Worm (Caenorhabditis elegans) whole organism, L1 larva: ENCODE results near the gene gst-4.

Experiments used
- C04F5.9 ChIP-seq: sonication (generic microtip); optimal IDR thresholded peaks from 2 replicates; lab custom pipeline; 2016; ENCODE audit warnings: missing genetic modification characterization, missing compliant biosample characterization
- aha-1 ChIP-seq: fragments of 150-350 bp; optimal IDR thresholded peaks from 2 replicates; lab custom pipeline; 2014; ENCODE audit warnings: missing biosample characterization, missing genetic modification characterization
- aly-2 ChIP-seq: fragments of 150-350 bp; optimal IDR thresholded peaks from 2 replicates; lab custom pipeline; 2014; ENCODE audit warnings: missing biosample characterization, missing genetic modification characterization
- ama-1 ChIP-seq: fragments of 150-350 bp; optimal IDR thresholded peaks from 2 replicates; lab custom pipeline; 2014
- blmp-1 ChIP-seq: fragments of 150-350 bp; optimal IDR thresholded peaks from 2 replicates; lab custom pipeline; 2014; ENCODE audit warnings: missing biosample characterization, missing genetic modification characterization
- ceh-63 ChIP-seq: fragments of 200-800 bp; sonication (Bioruptor generic); optimal IDR thresholded peaks from 2 replicates; lab custom pipeline; 2018; ENCODE audit warnings: mild to moderate bottlenecking, missing genetic modification characterization, missing compliant biosample characterization
- ceh-8 ChIP-seq: fragments of 200-800 bp; sonication (Bioruptor generic); optimal IDR thresholded peaks from 2 replicates; lab custom pipeline; 2018; ENCODE audit warnings: mild to moderate bottlenecking, missing genetic modification characterization, moderate library complexity, missing compliant biosample characterization
- ceh-82 ChIP-seq, 3 experiments: fragments of 150-350 bp in 1 of 3; sonication (generic microtip) in 2 of 3; optimal IDR thresholded peaks; 2 replicates each; lab custom pipeline; 2014 to 2017; ENCODE audit warnings: missing biosample characterization in 3 of 3, missing genetic modification characterization in 3 of 3
- ceh-88 ChIP-seq: fragments of 200-800 bp; sonication (Bioruptor generic); IDR thresholded peaks from 2 replicates; pipeline ENCODE4 v1.3.6; 2022; ENCODE audit warnings: missing genetic modification characterization, missing compliant biosample characterization
- ces-1 ChIP-seq: fragments of 150-350 bp; optimal IDR thresholded peaks from 2 replicates; lab custom pipeline; 2014; ENCODE audit warnings: missing biosample characterization, missing genetic modification reagents, missing genetic modification characterization
- efl-1 ChIP-seq, 4 experiments: fragments of 150-350 bp; optimal IDR thresholded peaks in 3 of 4; peaks in 1 of 4; 1 replicate in 1 of 4; 2 replicates in 3 of 4; lab custom pipeline; 2014; ENCODE audit warnings: missing biosample characterization in 2 of 4, missing genetic modification characterization in 2 of 4, missing genetic modification reagents in 2 of 4
- egl-13 ChIP-seq: sonication (generic microtip); optimal IDR thresholded peaks from 2 replicates; lab custom pipeline; 2016; ENCODE audit warnings: missing genotype, missing genetic modification reagents, missing genetic modification characterization, missing compliant biosample characterization
- egl-27 ChIP-seq, 2 experiments: fragments of 150-350 bp in 1 of 2; sonication (generic microtip); optimal IDR thresholded peaks; 3 replicates each; lab custom pipeline; 2017 to 2018; ENCODE audit warnings: missing biosample characterization in 2 of 2, missing genetic modification characterization in 2 of 2, missing genetic modification reagents in 2 of 2
- fkh-4 ChIP-seq: sonication (generic microtip); optimal IDR thresholded peaks from 2 replicates; lab custom pipeline; 2016; ENCODE audit warnings: missing compliant biosample characterization, missing genetic modification characterization, borderline replicate concordance
- fkh-8 ChIP-seq: sonication (generic microtip); optimal IDR thresholded peaks from 2 replicates; lab custom pipeline; 2016; ENCODE audit warnings: mild to moderate bottlenecking, missing genetic modification characterization, missing compliant biosample characterization
- grh-1 ChIP-seq: fragments of 200-800 bp; sonication (Bioruptor generic); IDR thresholded peaks from 2 replicates; pipeline ENCODE4 v1.3.6; 2022; ENCODE audit warnings: missing genetic modification reagents, missing genetic modification characterization, missing compliant biosample characterization
- hlh-17 ChIP-seq: fragments of 200-800 bp; sonication (Bioruptor generic); optimal IDR thresholded peaks from 2 replicates; lab custom pipeline; 2018; ENCODE audit warnings: missing genetic modification characterization, mild to moderate bottlenecking, missing compliant biosample characterization, moderate library complexity, borderline replicate concordance
- hpl-2 ChIP-seq: fragments of 150-350 bp; optimal IDR thresholded peaks from 2 replicates; lab custom pipeline; 2014; ENCODE audit warnings: missing biosample characterization, missing genetic modification reagents, missing genetic modification characterization
- isw-1 ChIP-seq: fragments of 200-800 bp; sonication (Bioruptor generic); IDR thresholded peaks from 2 replicates; pipeline ENCODE4 v1.3.6; 2022; ENCODE audit warnings: missing genetic modification characterization, missing compliant biosample characterization
- jun-1 ChIP-seq: fragments of 150-350 bp; optimal IDR thresholded peaks from 2 replicates; lab custom pipeline; 2014; ENCODE audit warnings: missing biosample characterization, missing genetic modification reagents, missing genetic modification characterization
- lin-14 ChIP-seq: fragments of 200-800 bp; sonication (Bioruptor generic); optimal IDR thresholded peaks from 2 replicates; lab custom pipeline; 2018; ENCODE audit warnings: mild to moderate bottlenecking, missing genetic modification characterization, moderate library complexity, missing compliant biosample characterization
- lin-15B ChIP-seq: fragments of 150-350 bp; sonication (generic microtip); optimal IDR thresholded peaks from 3 replicates; lab custom pipeline; 2014; ENCODE audit warnings: missing biosample characterization, missing genetic modification characterization
- lin-39 ChIP-seq: fragments of 150-350 bp; optimal IDR thresholded peaks from 2 replicates; lab custom pipeline; 2014; ENCODE audit warnings: missing biosample characterization, missing genetic modification reagents, missing genetic modification characterization
- mab-9 ChIP-seq: fragments of 200-800 bp; sonication (Bioruptor generic); IDR thresholded peaks from 2 replicates; pipeline ENCODE4 v1.3.6; 2022; ENCODE audit warnings: missing genetic modification reagents, missing genetic modification characterization, missing compliant biosample characterization
- nhr-237 ChIP-seq: fragments of 150-350 bp; optimal IDR thresholded peaks from 2 replicates; lab custom pipeline; 2014; ENCODE audit warnings: missing biosample characterization, missing genetic modification characterization
- nhr-77 ChIP-seq: fragments of 150-350 bp; optimal IDR thresholded peaks from 2 replicates; lab custom pipeline; 2014; ENCODE audit warnings: missing biosample characterization, missing genetic modification characterization
- nhr-90 ChIP-seq: sonication (generic microtip); optimal IDR thresholded peaks from 2 replicates; lab custom pipeline; 2016; ENCODE audit warnings: mild to moderate bottlenecking, missing genetic modification characterization, missing compliant biosample characterization; ENCODE audit not compliant: poor library complexity
- pax-3 ChIP-seq: fragments of 200-800 bp; sonication (Bioruptor generic); optimal IDR thresholded peaks from 2 replicates; lab custom pipeline; 2018; ENCODE audit warnings: mild to moderate bottlenecking, missing genetic modification characterization, moderate library complexity, missing compliant biosample characterization
- pqm-1 ChIP-seq: sonication (generic microtip); optimal IDR thresholded peaks from 3 replicates; lab custom pipeline; 2017; ENCODE audit warnings: missing biosample characterization, missing genetic modification characterization
- rnt-1 ChIP-seq: sonication (generic microtip); optimal IDR thresholded peaks from 2 replicates; lab custom pipeline; 2016; ENCODE audit warnings: mild to moderate bottlenecking, missing genetic modification characterization, moderate library complexity, missing compliant biosample characterization
- skn-1 ChIP-seq: fragments of 150-350 bp; optimal IDR thresholded peaks from 2 replicates; lab custom pipeline; 2014; ENCODE audit warnings: missing biosample characterization, missing genetic modification characterization
- snpc-4 ChIP-seq: fragments of 150-350 bp; optimal IDR thresholded peaks from 2 replicates; lab custom pipeline; 2014; ENCODE audit warnings: missing biosample characterization, missing genetic modification characterization
- sup-37 ChIP-seq: fragments of 200-800 bp; sonication (Bioruptor generic); optimal IDR thresholded peaks from 2 replicates; lab custom pipeline; 2018; ENCODE audit warnings: mild to moderate bottlenecking, missing genetic modification characterization, missing compliant biosample characterization
- unc-130 ChIP-seq: fragments of 150-350 bp; optimal IDR thresholded peaks from 2 replicates; lab custom pipeline; 2017; ENCODE audit warnings: missing biosample characterization, missing genetic modification characterization, inconsistent platforms
- unc-62 ChIP-seq: fragments of 150-350 bp; optimal IDR thresholded peaks from 2 replicates; lab custom pipeline; 2014; ENCODE audit warnings: missing biosample characterization, missing genetic modification reagents, missing genetic modification characterization
- unc-98 ChIP-seq: fragments of 200-800 bp; sonication (Bioruptor generic); IDR thresholded peaks from 2 replicates; pipeline ENCODE4 v1.3.6; 2022; ENCODE audit warnings: missing genetic modification characterization, missing compliant biosample characterization
- vab-15 ChIP-seq: sonication (generic microtip); optimal IDR thresholded peaks from 2 replicates; lab custom pipeline; 2017; ENCODE audit warnings: missing genotype, mild to moderate bottlenecking, missing genetic modification characterization, missing compliant biosample characterization
- xbp-1 ChIP-seq: sonication (generic microtip); optimal IDR thresholded peaks from 2 replicates; lab custom pipeline; 2016; ENCODE audit warnings: missing genetic modification characterization, missing compliant biosample characterization
- zag-1 ChIP-seq: fragments of 150-350 bp; optimal IDR thresholded peaks from 2 replicates; lab custom pipeline; 2014; ENCODE audit warnings: missing biosample characterization, missing genetic modification characterization
- ztf-4 ChIP-seq: fragments of 150-350 bp; optimal IDR thresholded peaks from 2 replicates; lab custom pipeline; 2014; ENCODE audit warnings: missing biosample characterization, missing genetic modification characterization

The gst-4 gene

DNA sequence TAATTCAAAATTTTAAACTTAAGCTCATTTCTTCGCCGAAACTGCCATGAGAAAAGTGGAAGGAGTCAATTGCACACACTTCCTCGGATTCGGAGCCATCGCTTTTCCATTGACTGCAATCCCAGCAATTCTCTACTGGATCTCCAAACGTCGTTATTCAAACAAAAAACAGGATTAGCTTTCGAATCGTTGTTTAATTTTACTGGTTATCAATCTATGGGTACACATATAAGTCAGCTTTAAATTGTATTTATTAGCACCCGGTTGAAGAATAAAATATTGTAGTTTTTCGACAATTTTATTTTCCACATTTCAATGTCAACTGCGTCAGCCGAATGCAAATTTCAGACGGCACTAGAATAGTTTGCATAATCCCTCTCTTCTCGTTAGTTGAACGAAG lies 12.1 kb upstream of the gst-4 start, which contains the start of gene glt-3:
TSS of gene glt-3 (plus strand) at position 301 of the 400 bp plus-strand sequence.
- TF ChIP-seq unc-130 (tag; lab: Kevin White, UChicago), result no peak
- TF ChIP-seq efl-1 (optimal IDR thresholded peaks at IDR 0.05; lab: Kevin White, UChicago), result no peak
- TF ChIP-seq efl-1 (GFP tag; optimal IDR thresholded peaks at IDR 0.05 in 1 of 2; lab: Kevin White, UChicago), result no peak
- no peak for TF ChIP-seq aly-2 (tag; lab: Kevin White, UChicago)
- no peak for TF ChIP-seq nhr-237 (tag; lab: Kevin White, UChicago)
- TF ChIP-seq fkh-4, result no peak
- no peak for TF ChIP-seq pax-3 (tag; lab: Kevin White, UChicago)
- TF ChIP-seq xbp-1 (tag; lab: Kevin White, UChicago), result no peak
- no peak for TF ChIP-seq fkh-8 (tag; lab: Kevin White, UChicago)
- TF ChIP-seq blmp-1 (tag; lab: Kevin White, UChicago), result no peak
- TF ChIP-seq unc-62 (GFP tag; lab: Kevin White, UChicago), result no peak
- TF ChIP-seq snpc-4, result no peak
- TF ChIP-seq ces-1 (GFP tag; lab: Kevin White, UChicago), result no peak
- no peak for TF ChIP-seq lin-15B
- TF ChIP-seq isw-1, result no peak
- TF ChIP-seq ceh-8 (GFP tag; lab: Kevin White, UChicago), result no peak
- no peak for TF ChIP-seq grh-1 (GFP tag; lab: Robert Waterston, UW)
- TF ChIP-seq hpl-2, result no peak

DNA sequence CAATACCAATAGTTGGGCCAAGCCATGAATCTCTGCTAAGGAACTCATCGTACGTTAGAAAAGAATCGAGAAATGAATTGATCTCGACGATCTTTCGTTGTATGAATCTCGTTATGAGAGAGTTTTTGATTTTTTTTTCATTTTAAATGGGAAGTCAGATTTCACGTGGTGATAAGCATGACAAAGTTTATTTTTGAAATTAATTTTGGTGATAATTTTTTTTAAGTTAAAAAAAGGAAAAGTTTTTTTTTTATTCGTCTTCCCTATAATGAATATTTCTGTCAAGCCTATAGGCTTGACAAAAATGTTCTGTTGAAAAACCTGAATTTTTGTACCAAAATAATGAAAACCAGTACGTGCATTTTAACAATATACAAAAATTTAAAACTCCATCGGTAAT lies 6.2 kb upstream of the gst-4 start, which contains the start of gene K08F4.5:
TSS of gene K08F4.5 (minus strand) at position 101 of the 400 bp plus-strand sequence.
- no peak for TF ChIP-seq ama-1 (lab: Kevin White, UChicago)
- no peak for TF ChIP-seq nhr-77 (tag; lab: Kevin White, UChicago)
- TF ChIP-seq egl-13, result no peak
- TF ChIP-seq hlh-17 (GFP tag; lab: Kevin White, UChicago), result no peak
- TF ChIP-seq jun-1 (tag; lab: Kevin White, UChicago), result no peak
- no peak for TF ChIP-seq ztf-4 (tag; lab: Kevin White, UChicago)
- TF ChIP-seq zag-1 (tag; lab: Kevin White, UChicago), result no peak
- no peak for TF ChIP-seq xbp-1 (tag; lab: Kevin White, UChicago)
- no peak for TF ChIP-seq ceh-88 (GFP tag; lab: Robert Waterston, UW)
- no peak for TF ChIP-seq vab-15 (tag; lab: Kevin White, UChicago)
- TF ChIP-seq aha-1, result no peak
- TF ChIP-seq skn-1, result no peak

DNA sequence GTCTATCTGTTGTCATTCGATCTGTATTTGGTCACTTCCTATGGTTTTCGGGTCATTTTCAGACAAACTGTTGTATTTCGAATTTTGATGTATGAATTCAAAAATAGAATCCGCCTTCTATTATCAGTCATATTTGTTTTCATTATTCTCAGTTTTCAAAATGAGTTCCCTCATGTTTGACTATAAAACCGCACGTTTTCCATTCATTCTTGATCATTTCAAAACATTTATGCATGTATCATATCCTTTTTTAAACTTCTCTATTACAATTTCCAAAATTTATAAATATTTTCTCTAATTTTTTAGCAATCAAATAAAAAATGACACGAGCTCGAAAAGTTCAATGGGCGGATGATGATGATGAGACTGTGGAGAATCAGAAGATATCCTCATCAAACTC lies 4.2 kb upstream of the gst-4 start, which contains the start of gene K08F4.12:
TSS of gene K08F4.12 (plus strand) at position 301 of the 400 bp plus-strand sequence.
- TF ChIP-seq ceh-63, result no peak
- TF ChIP-seq unc-98 (GFP tag; lab: Robert Waterston, UW), result no peak
- TF ChIP-seq nhr-90 (tag; lab: Kevin White, UChicago), result no peak
- no peak for TF ChIP-seq rnt-1 (tag; lab: Kevin White, UChicago)
- no peak for TF ChIP-seq C04F5.9 (tag; lab: Kevin White, UChicago)
- TF ChIP-seq vab-15 (tag; lab: Kevin White, UChicago), result no peak
- no peak for TF ChIP-seq egl-27 (tag; optimal IDR thresholded peaks at IDR 0.05; lab: Kevin White, UChicago)
- TF ChIP-seq sup-37 (GFP tag; lab: Kevin White, UChicago), result no peak
- TF ChIP-seq lin-14, result no peak
- TF ChIP-seq lin-39 (tag; lab: Kevin White, UChicago), result no peak
- TF ChIP-seq ceh-82 (tag; optimal IDR thresholded peaks at IDR 0.05; lab: Kevin White, UChicago), result no peak
- TF ChIP-seq pqm-1 (tag; lab: Kevin White, UChicago), result no peak
- no peak for TF ChIP-seq mab-9 (GFP tag; lab: Robert Waterston, UW)
- TF ChIP-seq blmp-1 (tag; lab: Kevin White, UChicago), result no peak
